Worm (Caenorhabditis elegans): Measurements from ENCODE around the gene nspe-4.

DNA sequence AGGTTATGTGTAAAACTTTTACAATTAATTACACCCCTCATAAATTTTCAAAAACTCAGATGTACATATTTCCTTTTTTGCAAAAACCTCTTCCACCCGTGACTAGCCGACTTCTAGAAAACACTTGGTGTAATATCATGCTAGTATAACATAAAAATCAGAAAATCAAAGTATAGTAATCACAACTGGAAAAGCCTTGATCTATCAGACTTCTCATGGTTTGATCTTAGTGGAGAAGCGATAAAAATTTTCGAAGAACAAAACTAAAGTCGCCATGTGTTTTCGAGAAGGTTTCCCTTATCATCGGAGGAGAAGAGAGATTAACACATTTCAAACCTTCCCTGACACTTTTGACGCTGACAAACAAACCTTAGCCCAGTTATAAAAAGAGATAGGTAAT is 16.2 kb downstream of the nspe-4 start, which contains the start of gene nspe-5:
- TF ChIP-seq ZK546.5 (tag; optimal IDR thresholded peaks at IDR 0.05) = no peak
- no peak for TF ChIP-seq unc-39 (tag; optimal IDR thresholded peaks at IDR 0.05)
- TF ChIP-seq ztf-4 (tag; optimal IDR thresholded peaks at IDR 0.05) = no peak
- no peak for TF ChIP-seq lsy-12 (tag; optimal IDR thresholded peaks at IDR 0.05)
- TF ChIP-seq lin-15B (tag; optimal IDR thresholded peaks at IDR 0.05) = no peak
- no peak for TF ChIP-seq snpc-4 (tag; optimal IDR thresholded peaks at IDR 0.05)
- TF ChIP-seq unc-62 (GFP tag; optimal IDR thresholded peaks at IDR 0.05) = no peak
- TF ChIP-seq lin-39 (tag; optimal IDR thresholded peaks at IDR 0.05) = no peak
- no peak for TF ChIP-seq daf-12 (tag; optimal IDR thresholded peaks at IDR 0.05)
- TF ChIP-seq ceh-82 (tag; optimal IDR thresholded peaks at IDR 0.05) = no peak
- no peak for TF ChIP-seq pha-4 (tag; optimal IDR thresholded peaks at IDR 0.05)
